Fruit fly (Drosophila melanogaster) whole organism, embryonic: ENCODE results near the gene Rab9E.
A peak's percentile ranks its signal among the peaks of the same experiment; 100 is the strongest.

Experiments
- Adf1 ChIP-seq: fragments of 200-800 bp; sonication (Bioruptor generic); IDR thresholded peaks from 2 replicates; pipeline ENCODE4 v1.3.6; 2022; ENCODE audit warnings: missing biosample characterization, missing genetic modification characterization
- Awh ChIP-seq: fragments of 200-800 bp; sonication (Bioruptor generic); IDR thresholded peaks from 2 replicates; pipeline ENCODE4, ENCODE4 v1.3.6; 2022; ENCODE audit warnings: missing biosample characterization, missing genetic modification characterization
- CG10979 ChIP-seq: fragments of 200-800 bp; sonication (Bioruptor generic); optimal IDR thresholded peaks from 2 replicates; lab custom pipeline; 2018; ENCODE audit warnings: missing biosample characterization, mild to moderate bottlenecking, missing genetic modification characterization, moderate library complexity
- CG11456 ChIP-seq: fragments of 200-800 bp; sonication (Bioruptor generic); IDR thresholded peaks from 3 replicates; pipeline ENCODE4 v1.3.6; 2022; ENCODE audit warnings: missing biosample characterization, missing genetic modification characterization
- CG13894 ChIP-seq: fragments of 200-800 bp; sonication (Bioruptor generic); optimal IDR thresholded peaks from 3 replicates; lab custom pipeline; 2018; ENCODE audit warnings: missing biosample characterization, mild to moderate bottlenecking, missing genetic modification characterization, moderate library complexity
- CG1832 ChIP-seq: fragments of 200-800 bp; sonication (Bioruptor generic); optimal IDR thresholded peaks from 2 replicates; lab custom pipeline; 2017; ENCODE audit warnings: missing biosample characterization, mild to moderate bottlenecking, missing genetic modification characterization, inconsistent platforms
- CG18599 ChIP-seq: fragments of 200-800 bp; sonication (Bioruptor generic); optimal IDR thresholded peaks from 3 replicates; lab custom pipeline; 2017; ENCODE audit warnings: missing biosample characterization, missing genetic modification characterization, mild to moderate bottlenecking, moderate library complexity, missing genetic modification reagents
- CG2199 ChIP-seq: fragments of 200-800 bp; sonication (Bioruptor generic); IDR thresholded peaks from 3 replicates; pipeline ENCODE4 v1.3.6; 2022; ENCODE audit warnings: missing biosample characterization, missing genetic modification characterization
- CG31388 ChIP-seq: fragments of 200-800 bp; sonication (Bioruptor generic); optimal IDR thresholded peaks from 2 replicates; lab custom pipeline; 2016; ENCODE audit warnings: missing biosample characterization, missing genetic modification characterization
- CG3407 ChIP-seq: fragments of 200-800 bp; sonication (Bioruptor generic); optimal IDR thresholded peaks from 2 replicates; lab custom pipeline; 2018; ENCODE audit warnings: missing biosample characterization, mild to moderate bottlenecking, missing genetic modification characterization
- CG43689 ChIP-seq: fragments of 200-800 bp; sonication (Bioruptor generic); IDR thresholded peaks from 2 replicates; pipeline ENCODE4 v1.3.6; 2022; ENCODE audit warnings: missing biosample characterization, missing genetic modification characterization
- CG6254 ChIP-seq: fragments of 200-800 bp; sonication (Bioruptor generic); optimal IDR thresholded peaks from 3 replicates; lab custom pipeline; 2017; ENCODE audit warnings: mild to moderate bottlenecking, missing biosample characterization, missing genetic modification reagents, missing genetic modification characterization
- CG6272 ChIP-seq: fragments of 200-800 bp; sonication (Bioruptor generic); IDR thresholded peaks from 2 replicates; pipeline ENCODE4 v1.3.6; 2022; ENCODE audit warnings: missing biosample characterization, missing genetic modification characterization
- CG6654 ChIP-seq: fragments of 200-800 bp; sonication (Bioruptor generic); optimal IDR thresholded peaks from 2 replicates; lab custom pipeline; 2017; ENCODE audit warnings: missing biosample characterization, mild to moderate bottlenecking, missing genetic modification characterization
- CG7357 ChIP-seq: fragments of 200-800 bp; sonication (Bioruptor generic); IDR thresholded peaks from 3 replicates; pipeline ENCODE4 v1.3.6; 2022; ENCODE audit warnings: missing biosample characterization, missing genetic modification characterization
- CG7372 ChIP-seq: fragments of 200-800 bp; sonication (Bioruptor generic); IDR thresholded peaks from 2 replicates; pipeline ENCODE4 v1.3.6; 2022; ENCODE audit warnings: missing biosample characterization, missing genetic modification characterization
- CG7839 ChIP-seq: fragments of 200-800 bp; sonication (Bioruptor generic); optimal IDR thresholded peaks from 3 replicates; lab custom pipeline; 2018; ENCODE audit warnings: missing biosample characterization, mild to moderate bottlenecking, missing genetic modification characterization, moderate library complexity
- CG9215 ChIP-seq: fragments of 200-800 bp; sonication (Bioruptor generic); IDR thresholded peaks from 2 replicates; pipeline ENCODE4 v1.3.6; 2022; ENCODE audit warnings: missing biosample characterization, missing genetic modification characterization
- CTCF ChIP-seq: fragments of 200-800 bp; sonication (Bioruptor generic); optimal IDR thresholded peaks from 2 replicates; lab custom pipeline; 2017; ENCODE audit warnings: missing biosample characterization, mild to moderate bottlenecking, missing genetic modification characterization, moderate library complexity
- D ChIP-seq, 2 experiments: fragments of 200-800 bp in 1 of 2; fragments of >200 bp in 1 of 2; sonication (Bioruptor generic) in 1 of 2; optimal IDR thresholded peaks; 2 replicates in 1 of 2; 3 replicates in 1 of 2; lab custom pipeline; 2017; ENCODE audit warnings: mild to moderate bottlenecking in 1 of 2, missing biosample characterization in 1 of 2, missing genetic modification characterization in 1 of 2, missing genetic modification reagents in 1 of 2
- D19A ChIP-seq: fragments of 200-800 bp; optimal IDR thresholded peaks from 3 replicates; lab custom pipeline; 2019; ENCODE audit warnings: missing biosample characterization, mild to moderate bottlenecking, missing genetic modification characterization, moderate library complexity
- Dek ChIP-seq: fragments of 200-800 bp; sonication (Bioruptor generic); optimal IDR thresholded peaks from 3 replicates; lab custom pipeline; 2019; ENCODE audit warnings: missing biosample characterization, mild to moderate bottlenecking, missing genetic modification characterization, moderate library complexity
- Dfd ChIP-seq, 2 experiments: fragments of >200 bp; optimal IDR thresholded peaks; 2 replicates each; lab custom pipeline; 2017; ENCODE audit warnings: missing biosample characterization in 2 of 2, missing genetic modification characterization in 2 of 2
- Fer1 ChIP-seq: fragments of 200-800 bp; sonication (Bioruptor generic); optimal IDR thresholded peaks from 2 replicates; lab custom pipeline; 2017; ENCODE audit warnings: missing biosample characterization, mild to moderate bottlenecking, missing genetic modification characterization
- H2.0 ChIP-seq: fragments of 200-800 bp; sonication (Bioruptor generic); IDR thresholded peaks from 2 replicates; pipeline ENCODE4 v1.3.6; 2022; ENCODE audit warnings: missing biosample characterization, missing genetic modification characterization
- HHEX ChIP-seq: fragments of 200-800 bp; sonication (Bioruptor generic); optimal IDR thresholded peaks from 3 replicates; lab custom pipeline; 2017; ENCODE audit warnings: missing biosample characterization, mild to moderate bottlenecking, missing genetic modification characterization, missing genetic modification reagents
- NFAT ChIP-seq: fragments of 200-800 bp; sonication (Bioruptor generic); IDR thresholded peaks from 2 replicates; pipeline ENCODE4 v1.3.6; 2022; ENCODE audit warnings: missing biosample characterization, missing genetic modification characterization
- Vsx1 ChIP-seq: fragments of 200-800 bp; sonication (Bioruptor generic); optimal IDR thresholded peaks from 2 replicates; lab custom pipeline; 2017; ENCODE audit warnings: missing biosample characterization, mild to moderate bottlenecking, missing genetic modification characterization, missing genetic modification reagents
- ab ChIP-seq: fragments of 200-800 bp; sonication (Bioruptor generic); optimal IDR thresholded peaks from 2 replicates; lab custom pipeline; 2016; ENCODE audit warnings: missing biosample characterization, missing genetic modification characterization
- bab2 ChIP-seq: fragments of 200-800 bp; sonication (Bioruptor generic); optimal IDR thresholded peaks from 2 replicates; lab custom pipeline; 2016; ENCODE audit warnings: missing biosample characterization, missing genetic modification characterization
- caup ChIP-seq: fragments of 200-800 bp; sonication (Bioruptor generic); optimal IDR thresholded peaks from 3 replicates; lab custom pipeline; 2017; ENCODE audit warnings: missing biosample characterization, mild to moderate bottlenecking, missing genetic modification characterization, moderate library complexity; ENCODE audit not compliant: severe bottlenecking
- ci ChIP-seq: fragments of 200-800 bp; sonication (Bioruptor generic); IDR thresholded peaks from 3 replicates; pipeline ENCODE4 v1.3.6; 2022; ENCODE audit warnings: missing biosample characterization, missing genetic modification characterization
- croc ChIP-seq: fragments of 200-800 bp; sonication (Bioruptor generic); conservative IDR thresholded peaks from 3 replicates; pipeline ENCODE4 v1.3.6; 2022; ENCODE audit warnings: missing biosample characterization, missing genetic modification characterization
- disco-r ChIP-seq: fragments of 200-800 bp; sonication (Bioruptor generic); optimal IDR thresholded peaks from 2 replicates; lab custom pipeline; 2016; ENCODE audit warnings: missing biosample characterization, missing genetic modification characterization
- dysf ChIP-seq: fragments of 200-800 bp; sonication (Bioruptor generic); IDR thresholded peaks from 3 replicates; pipeline ENCODE4 v1.3.6; 2022; ENCODE audit warnings: missing biosample characterization, missing genetic modification characterization
- exex ChIP-seq: fragments of 200-800 bp; sonication (Bioruptor generic); optimal IDR thresholded peaks from 4 replicates; lab custom pipeline; 2018; ENCODE audit warnings: missing biosample characterization, mild to moderate bottlenecking, missing genetic modification characterization, moderate library complexity
- fd96Cb ChIP-seq: fragments of 200-800 bp; sonication (Bioruptor generic); optimal IDR thresholded peaks from 2 replicates; lab custom pipeline; 2018; ENCODE audit warnings: missing biosample characterization, mild to moderate bottlenecking, missing genetic modification characterization, moderate library complexity
- gcm ChIP-seq: fragments of 200-800 bp; sonication (Bioruptor generic); optimal IDR thresholded peaks from 2 replicates; lab custom pipeline; 2019; ENCODE audit warnings: missing biosample characterization, mild to moderate bottlenecking, missing genetic modification characterization, moderate library complexity
- gsb-n ChIP-seq: fragments of 200-800 bp; sonication (Bioruptor generic); optimal IDR thresholded peaks from 3 replicates; lab custom pipeline; 2018; ENCODE audit warnings: missing biosample characterization, mild to moderate bottlenecking, missing genetic modification characterization
- hbn ChIP-seq: fragments of 200-800 bp; sonication (Bioruptor generic); IDR thresholded peaks from 2 replicates; pipeline ENCODE4 v1.3.6; 2022; ENCODE audit warnings: missing biosample characterization, missing genetic modification characterization; ENCODE audit not compliant: partially characterized antibody
- lilli ChIP-seq: fragments of 200-800 bp; sonication (Bioruptor generic); optimal IDR thresholded peaks from 3 replicates; lab custom pipeline; 2016; ENCODE audit warnings: missing biosample characterization, missing genetic modification characterization
- onecut ChIP-seq: fragments of 200-800 bp; sonication (Bioruptor generic); IDR thresholded peaks from 2 replicates; pipeline ENCODE4 v1.3.6; 2022; ENCODE audit warnings: missing biosample characterization, missing genetic modification characterization
- run ChIP-seq: fragments of 200-800 bp; sonication (Bioruptor generic); optimal IDR thresholded peaks from 3 replicates; lab custom pipeline; 2018; ENCODE audit warnings: missing biosample characterization, mild to moderate bottlenecking, missing genetic modification characterization
- sd ChIP-seq: fragments of 200-800 bp; sonication (Bioruptor generic); optimal IDR thresholded peaks from 3 replicates; lab custom pipeline; 2018; ENCODE audit warnings: missing biosample characterization, mild to moderate bottlenecking, missing genetic modification characterization, moderate library complexity
- trem ChIP-seq: fragments of 200-800 bp; optimal IDR thresholded peaks from 3 replicates; lab custom pipeline; 2019; ENCODE audit warnings: missing biosample characterization, mild to moderate bottlenecking, missing genetic modification characterization, moderate library complexity
- ttk ChIP-seq: fragments of 200-800 bp; sonication (Bioruptor generic); IDR thresholded peaks from 2 replicates; pipeline ENCODE4 v2.1.2; 2022; ENCODE audit warnings: missing biosample characterization, missing genetic modification characterization
- twi ChIP-seq: fragments of 200-800 bp; optimal IDR thresholded peaks from 2 replicates; lab custom pipeline; 2019; ENCODE audit warnings: missing biosample characterization, mild to moderate bottlenecking, missing genetic modification characterization, moderate library complexity
- zf30C ChIP-seq: fragments of 200-800 bp; sonication (Bioruptor generic); optimal IDR thresholded peaks from 3 replicates; lab custom pipeline; 2018; ENCODE audit warnings: missing biosample characterization, mild to moderate bottlenecking, missing genetic modification characterization

The Rab9E gene

dm6 chrX:10620144-10621005 lies 41.3 kb downstream of the Rab9E start, which contains the start of gene CG43347 (continued):
- peak; percentile 62 for TF ChIP-seq D19A (tag; lab: Kevin White, UChicago)
- TF ChIP-seq gsb-n (tag; lab: Kevin White, UChicago) = peak; percentile 59
- TF ChIP-seq CG7372 = peak; percentile 38; the same call in 1 of the 2 replicates
- TF ChIP-seq run (tag; lab: Kevin White, UChicago) = peak; percentile 27
- peak; percentile 24; the same call in 1 of the 2 replicates for TF ChIP-seq Awh (GFP tag; lab: Robert Waterston, UW)
- TF ChIP-seq H2.0 (GFP tag; lab: Robert Waterston, UW) = peak; percentile 22; the same call in 1 of the 2 replicates
- TF ChIP-seq caup (GFP tag; lab: Kevin White, UChicago) = peak; percentile 79
- TF ChIP-seq Dek = peak; percentile 75
- 0 out of 2 replicates have a peak, but pooled peaks have one; percentile 35 for TF ChIP-seq CG6272 (GFP tag; lab: Robert Waterston, UW)
- peak; percentile 75 for TF ChIP-seq CG1832 (GFP tag; lab: Kevin White, UChicago)
- TF ChIP-seq D (optimal IDR thresholded peaks at IDR 0.05; lab: Kevin White, UChicago) = no peak
- TF ChIP-seq D (GFP tag; optimal IDR thresholded peaks at IDR 0.05; lab: Kevin White, UChicago) = peak; percentile 47
- peak; percentile 4 for TF ChIP-seq CTCF (GFP tag; lab: Kevin White, UChicago)
- TF ChIP-seq gcm (GFP tag; lab: Kevin White, UChicago) = peak; percentile 55
- TF ChIP-seq exex (tag; lab: Kevin White, UChicago) = peak; percentile 40
- peak; percentile 59 for TF ChIP-seq lilli
- peak; percentile 40; the same call in 1 of the 2 replicates for TF ChIP-seq ttk (GFP tag; lab: Robert Waterston, UW)
- TF ChIP-seq CG13894 = peak; percentile 81
- peak; percentile 66 for TF ChIP-seq CG9215 (GFP tag; lab: Robert Waterston, UW)
- TF ChIP-seq hbn = no peak
- no peak for TF ChIP-seq CG2199 (GFP tag; lab: Robert Waterston, UW)
- TF ChIP-seq bab2 = peak; percentile 25
- TF ChIP-seq fd96Cb = peak; percentile 64
- peak; percentile 92 for TF ChIP-seq Adf1
- peak; percentile 44; the same call in 1 of the 3 replicates for TF ChIP-seq ci (GFP tag; lab: Robert Waterston, UW)
- TF ChIP-seq CG7839 (tag; lab: Kevin White, UChicago) = peak; percentile 81
- peak; percentile 41 for TF ChIP-seq CG3407 (GFP tag; lab: Kevin White, UChicago)
- peak; percentile 74 for TF ChIP-seq zf30C
- TF ChIP-seq CG31388 (GFP tag; lab: Kevin White, UChicago) = no peak
- TF ChIP-seq CG11456 = 0 out of 3 replicates have a peak, but pooled peaks have one; percentile 37
- TF ChIP-seq Vsx1 (GFP tag; lab: Kevin White, UChicago) = peak; percentile 33
- peak; percentile 83 for TF ChIP-seq Fer1 (GFP tag; lab: Kevin White, UChicago)
- peak; percentile 92 for TF ChIP-seq CG18599 (GFP tag; lab: Kevin White, UChicago)
- TF ChIP-seq CG10979 = peak; percentile 69
- TF ChIP-seq CG6654 (GFP tag; lab: Kevin White, UChicago) = no peak
- TF ChIP-seq trem = peak; percentile 11
- no peak for TF ChIP-seq Dfd (GFP tag; optimal IDR thresholded peaks at IDR 0.05; lab: Kevin White, UChicago)
- TF ChIP-seq HHEX (GFP tag; lab: Kevin White, UChicago) = peak; percentile 68
- no peak for TF ChIP-seq NFAT (GFP tag; lab: Robert Waterston, UW)
- peak; percentile 43 for TF ChIP-seq sd (tag; lab: Kevin White, UChicago)
- peak; percentile 57; the same call in 2 of the 3 replicates for TF ChIP-seq CG7357 (GFP tag; lab: Robert Waterston, UW)
- TF ChIP-seq ab (GFP tag; lab: Kevin White, UChicago) = no peak
- TF ChIP-seq twi (tag; lab: Kevin White, UChicago) = peak; percentile 15
- peak; percentile 42; the same call in 1 of the 2 replicates for TF ChIP-seq onecut (GFP tag; lab: Robert Waterston, UW)
- peak; percentile 13 for TF ChIP-seq CG6254 (GFP tag; lab: Kevin White, UChicago)
- TF ChIP-seq CG43689 (GFP tag; lab: Robert Waterston, UW) = 0 out of 2 replicates have a peak, but pooled peaks have one; percentile 28
- TF ChIP-seq croc (GFP tag; lab: Robert Waterston, UW) = peak; percentile 38; the same call in 2 of the 3 replicates
- TF ChIP-seq disco-r (GFP tag; lab: Kevin White, UChicago) = no peak
- peak; percentile 82 for TF ChIP-seq dysf
